Fruit fly (Drosophila melanogaster): Measurements from ENCODE around the gene CG11069.

CG11069 gene

dm6 chr3R:24938049-24938448 lies 43.5 kb downstream of the CG11069 start, which contains the start of gene Osbp (continued):
- TF ChIP-seq CG6854 (GFP tag; optimal IDR thresholded peaks at IDR 0.05) = no peak
- no peak for TF ChIP-seq Spps (tag; optimal IDR thresholded peaks at IDR 0.05)
- no peak for TF ChIP-seq stc (GFP tag; IDR thresholded peaks at IDR 0.05)
- TF ChIP-seq jigr1 (GFP tag; IDR thresholded peaks at IDR 0.05) = no peak
- no peak for TF ChIP-seq CG31224 (GFP tag; IDR thresholded peaks at IDR 0.05)
- no peak for TF ChIP-seq CG14667 (GFP tag; IDR thresholded peaks at IDR 0.05)
- TF ChIP-seq CG13296 (GFP tag; optimal IDR thresholded peaks at IDR 0.05) = peak; percentile 1
- no peak for TF ChIP-seq CTCF (GFP tag; optimal IDR thresholded peaks at IDR 0.05)
- TF ChIP-seq stwl (tag; optimal IDR thresholded peaks at IDR 0.05) = peak; percentile 78
- no peak for TF ChIP-seq chm (GFP tag; IDR thresholded peaks at IDR 0.05)
- TF ChIP-seq CG15514 (GFP tag; optimal IDR thresholded peaks at IDR 0.05) = peak; percentile 71
- TF ChIP-seq CG13287 (GFP tag; IDR thresholded peaks at IDR 0.05; ENCODE audit: partially characterized antibody) = peak; percentile 73
- peak; percentile 58; the same call in 2 of the 4 replicates for TF ChIP-seq Dll (GFP tag; IDR thresholded peaks at IDR 0.05; ENCODE audit: partially characterized antibody)
- no peak for TF ChIP-seq tll (GFP tag; optimal IDR thresholded peaks at IDR 0.05)
- no peak for TF ChIP-seq Aef1 (GFP tag; IDR thresholded peaks at IDR 0.05)
- TF ChIP-seq Rfx (GFP tag; IDR thresholded peaks at IDR 0.05) = peak; percentile 53
- no peak for TF ChIP-seq CG31365 (tag; optimal IDR thresholded peaks at IDR 0.05)
- no peak for TF ChIP-seq emc (GFP tag; optimal IDR thresholded peaks at IDR 0.05)
- no peak for TF ChIP-seq Hmr (GFP tag; optimal IDR thresholded peaks at IDR 0.05)
- no peak for TF ChIP-seq CG2678 (tag; optimal IDR thresholded peaks at IDR 0.05)
- TF ChIP-seq maf-S (GFP tag; optimal IDR thresholded peaks at IDR 0.05) = no peak
- TF ChIP-seq Doc2 (GFP tag; IDR thresholded peaks at IDR 0.05) = no peak
- peak; percentile 0 for TF ChIP-seq CG17912 (GFP tag; optimal IDR thresholded peaks at IDR 0.05)
- TF ChIP-seq Gug (GFP tag; IDR thresholded peaks at IDR 0.05) = no peak
- no peak for TF ChIP-seq D19B (GFP tag; optimal IDR thresholded peaks at IDR 0.05)
- TF ChIP-seq Sox102F (GFP tag; optimal IDR thresholded peaks at IDR 0.05) = no peak
- no peak for TF ChIP-seq lilli (GFP tag; optimal IDR thresholded peaks at IDR 0.05)
- TF ChIP-seq CG32772 (GFP tag; IDR thresholded peaks at IDR 0.05) = no peak
- TF ChIP-seq slou (GFP tag; optimal IDR thresholded peaks at IDR 0.05) = no peak
- TF ChIP-seq Atf6 (GFP tag; IDR thresholded peaks at IDR 0.05) = no peak
- TF ChIP-seq nmo (GFP tag; optimal IDR thresholded peaks at IDR 0.05) = peak; percentile 16
- no peak for TF ChIP-seq CG11695 (GFP tag; IDR thresholded peaks at IDR 0.05)
- TF ChIP-seq CG2202 (tag; optimal IDR thresholded peaks at IDR 0.05) = no peak
- no peak for TF ChIP-seq D19A (tag; optimal IDR thresholded peaks at IDR 0.05)
- peak; percentile 17 for TF ChIP-seq kah (GFP tag; optimal IDR thresholded peaks at IDR 0.05)
- no peak for TF ChIP-seq crol (GFP tag; IDR thresholded peaks at IDR 0.05)
- TF ChIP-seq cg (GFP tag; optimal IDR thresholded peaks at IDR 0.05) = peak; percentile 98
- TF ChIP-seq pan (optimal IDR thresholded peaks at IDR 0.05) = no peak
- peak in 1 of 2 experiments; percentile 45 for TF ChIP-seq pan (GFP tag; optimal IDR thresholded peaks at IDR 0.05 in 1 of 2, IDR thresholded peaks at IDR 0.05 in 1 of 2)
- TF ChIP-seq tgo (GFP tag; IDR thresholded peaks at IDR 0.05) = no peak
- TF ChIP-seq wor (GFP tag; IDR thresholded peaks at IDR 0.05) = no peak

dm6 chr3R:24944920-24945853 lies 50.6 kb downstream of the CG11069 start, which contains the start of the genes ssh and Nmnat:
ssh (minus strand) TSS chr3R:24944956.
Nmnat (plus strand) TSS chr3R:24945237.
- TF ChIP-seq dm (GFP tag; optimal IDR thresholded peaks at IDR 0.05) = peak; percentile 40
- no peak for TF ChIP-seq Optix (GFP tag; IDR thresholded peaks at IDR 0.05)
- no peak for TF ChIP-seq Drgx (GFP tag; IDR thresholded peaks at IDR 0.05)
- TF ChIP-seq CG15696 (tag; optimal IDR thresholded peaks at IDR 0.05) = peak; percentile 11
- TF ChIP-seq CG12299 (tag; optimal IDR thresholded peaks at IDR 0.05) = no peak
- no peak for TF ChIP-seq ttk (GFP tag; IDR thresholded peaks at IDR 0.05)
- no peak for TF ChIP-seq CG18476 (GFP tag; optimal IDR thresholded peaks at IDR 0.05)
- no peak for TF ChIP-seq CG11093 (GFP tag; IDR thresholded peaks at IDR 0.05)
- peak; percentile 85 for TF ChIP-seq Ets97D (GFP tag; optimal IDR thresholded peaks at IDR 0.05)
- peak; percentile 86 for TF ChIP-seq Doc3 (GFP tag; IDR thresholded peaks at IDR 0.05; ENCODE audit: partially characterized antibody)
- peak; percentile 37 for TF ChIP-seq cg (GFP tag; optimal IDR thresholded peaks at IDR 0.05)
- no peak for TF ChIP-seq Eip74EF (GFP tag; optimal IDR thresholded peaks at IDR 0.05)
